Fruit fly (Drosophila melanogaster) whole organism, embryonic: ENCODE measurements around the gene GstZ1.
A peak's percentile ranks its signal among the peaks of the same experiment; 100 is the strongest.

ENCODE experiments used
- B-H1 ChIP-seq: fragments of 200-800 bp; sonication (Bioruptor generic); IDR thresholded peaks from 3 replicates; pipeline ENCODE4 v1.3.6; 2022; ENCODE audit warnings: missing biosample characterization, missing genetic modification characterization
- CG1024 ChIP-seq: fragments of 200-800 bp; sonication (Bioruptor generic); IDR thresholded peaks from 2 replicates; pipeline ENCODE4 v1.3.6; 2022; ENCODE audit warnings: missing biosample characterization, missing genetic modification characterization
- CG10654 ChIP-seq: fragments of 200-800 bp; sonication (Bioruptor generic); optimal IDR thresholded peaks from 2 replicates; lab custom pipeline; 2016; ENCODE audit warnings: missing biosample characterization, missing genetic modification characterization
- CG11247 ChIP-seq: fragments of 200-800 bp; sonication (Bioruptor generic); IDR thresholded peaks from 2 replicates; pipeline ENCODE4 v1.3.6; 2022; ENCODE audit warnings: missing biosample characterization, missing genetic modification characterization
- CG12236 ChIP-seq: fragments of 200-800 bp; sonication (Bioruptor generic); optimal IDR thresholded peaks from 2 replicates; lab custom pipeline; 2016; ENCODE audit warnings: missing biosample characterization, missing genetic modification characterization
- CG12769 ChIP-seq: fragments of 200-800 bp; sonication (Bioruptor generic); optimal IDR thresholded peaks from 2 replicates; lab custom pipeline; 2019; ENCODE audit warnings: missing biosample characterization, mild to moderate bottlenecking, missing genetic modification characterization, moderate library complexity
- CG15269 ChIP-seq: fragments of 200-800 bp; sonication (Bioruptor generic); optimal IDR thresholded peaks from 2 replicates; lab custom pipeline; 2018; ENCODE audit warnings: missing biosample characterization, mild to moderate bottlenecking, missing genetic modification characterization, moderate library complexity
- CG16815 ChIP-seq: fragments of 200-800 bp; sonication (Bioruptor generic); optimal IDR thresholded peaks from 3 replicates; lab custom pipeline; 2017; ENCODE audit warnings: missing biosample characterization, mild to moderate bottlenecking, missing genetic modification characterization
- CG16863 ChIP-seq: fragments of 200-800 bp; sonication (Bioruptor generic); optimal IDR thresholded peaks from 3 replicates; lab custom pipeline; 2016; ENCODE audit warnings: missing biosample characterization, missing genetic modification characterization
- CG18619 ChIP-seq: fragments of 200-800 bp; sonication (Bioruptor generic); optimal IDR thresholded peaks from 3 replicates; lab custom pipeline; 2017; ENCODE audit warnings: missing biosample characterization, mild to moderate bottlenecking, missing genetic modification characterization
- CG2875 ChIP-seq: fragments of 200-800 bp; sonication (Bioruptor generic); optimal IDR thresholded peaks from 2 replicates; lab custom pipeline; 2017; ENCODE audit warnings: missing biosample characterization, mild to moderate bottlenecking, missing genetic modification characterization, missing genetic modification reagents
- CG31365 ChIP-seq: fragments of 200-800 bp; sonication (Bioruptor generic); optimal IDR thresholded peaks from 2 replicates; lab custom pipeline; 2018; ENCODE audit warnings: missing biosample characterization, mild to moderate bottlenecking, missing genetic modification characterization
- CG31388 ChIP-seq: fragments of 200-800 bp; sonication (Bioruptor generic); optimal IDR thresholded peaks from 2 replicates; lab custom pipeline; 2016; ENCODE audit warnings: missing biosample characterization, missing genetic modification characterization
- CG3281 ChIP-seq: fragments of 200-800 bp; sonication (Bioruptor generic); optimal IDR thresholded peaks from 3 replicates; lab custom pipeline; 2017; ENCODE audit warnings: missing biosample characterization, mild to moderate bottlenecking, missing genetic modification characterization
- CG33213 ChIP-seq: fragments of 200-800 bp; sonication (Bioruptor generic); optimal IDR thresholded peaks from 3 replicates; lab custom pipeline; 2016; ENCODE audit warnings: missing biosample characterization, missing genetic modification characterization
- CG6272 ChIP-seq: fragments of 200-800 bp; sonication (Bioruptor generic); IDR thresholded peaks from 2 replicates; pipeline ENCODE4 v1.3.6; 2022; ENCODE audit warnings: missing biosample characterization, missing genetic modification characterization
- CG7271 ChIP-seq: fragments of 200-800 bp; sonication (Bioruptor generic); optimal IDR thresholded peaks from 2 replicates; lab custom pipeline; 2018; ENCODE audit warnings: missing biosample characterization, mild to moderate bottlenecking, missing genetic modification characterization, moderate library complexity
- CG8924 ChIP-seq: fragments of 200-800 bp; optimal IDR thresholded peaks from 3 replicates; lab custom pipeline; 2019; ENCODE audit warnings: missing biosample characterization, mild to moderate bottlenecking, missing genetic modification characterization, moderate library complexity
- CTCF ChIP-seq: fragments of 200-800 bp; sonication (Bioruptor generic); optimal IDR thresholded peaks from 2 replicates; lab custom pipeline; 2017; ENCODE audit warnings: missing biosample characterization, mild to moderate bottlenecking, missing genetic modification characterization, moderate library complexity
- Deaf1 ChIP-seq: fragments of 200-800 bp; optimal IDR thresholded peaks from 3 replicates; lab custom pipeline; 2019; ENCODE audit warnings: missing biosample characterization, mild to moderate bottlenecking, missing genetic modification characterization, moderate library complexity
- Ets65A ChIP-seq: fragments of 200-800 bp; sonication (Bioruptor generic); peaks from one replicate; lab custom pipeline; 2016; ENCODE audit warnings: missing biosample characterization, missing genetic modification characterization
- HLH54F ChIP-seq: fragments of 200-800 bp; sonication (Bioruptor generic); optimal IDR thresholded peaks from 3 replicates; lab custom pipeline; 2016; ENCODE audit warnings: missing biosample characterization, missing genetic modification characterization
- Hsf ChIP-seq: fragments of 200-800 bp; sonication (Bioruptor generic); optimal IDR thresholded peaks from 3 replicates; lab custom pipeline; 2016; ENCODE audit warnings: missing biosample characterization, missing genetic modification characterization
- MTF-1 ChIP-seq: fragments of 200-800 bp; sonication (Bioruptor generic); optimal IDR thresholded peaks from 2 replicates; lab custom pipeline; 2018; ENCODE audit warnings: missing biosample characterization, mild to moderate bottlenecking, missing genetic modification characterization, borderline replicate concordance
- Poxn ChIP-seq: fragments of 200-800 bp; sonication (Bioruptor generic); IDR thresholded peaks from 2 replicates; pipeline ENCODE4 v1.3.6; 2022; ENCODE audit warnings: missing biosample characterization, missing genetic modification characterization
- Sry-δ ChIP-seq: fragments of 200-800 bp; sonication (Bioruptor generic); optimal IDR thresholded peaks from 2 replicates; lab custom pipeline; 2016; ENCODE audit warnings: missing biosample characterization, missing genetic modification characterization
- TFAM ChIP-seq: fragments of 200-800 bp; sonication (Bioruptor generic); optimal IDR thresholded peaks from 2 replicates; lab custom pipeline; 2017; ENCODE audit warnings: missing biosample characterization, missing genetic modification characterization, inconsistent platforms
- Usf ChIP-seq: fragments of 200-800 bp; sonication (Bioruptor generic); optimal IDR thresholded peaks from 2 replicates; lab custom pipeline; 2017; ENCODE audit warnings: missing genotype, missing biosample characterization, missing genetic modification characterization
- YL-1 ChIP-seq: fragments of 200-800 bp; sonication (Bioruptor generic); optimal IDR thresholded peaks from 3 replicates; lab custom pipeline; 2017; ENCODE audit warnings: missing biosample characterization, mild to moderate bottlenecking, missing genetic modification characterization
- ase ChIP-seq: fragments of 200-800 bp; sonication (Bioruptor generic); IDR thresholded peaks from 3 replicates; pipeline ENCODE4 v1.3.6; 2022; ENCODE audit warnings: missing biosample characterization, missing genetic modification characterization
- bigmax ChIP-seq: fragments of 200-800 bp; sonication (Bioruptor generic); optimal IDR thresholded peaks from 2 replicates; lab custom pipeline; 2018; ENCODE audit warnings: missing biosample characterization, mild to moderate bottlenecking, missing genetic modification characterization
- bsh ChIP-seq, 2 experiments: fragments of 200-800 bp; sonication (Bioruptor generic); optimal IDR thresholded peaks; 2 replicates each; lab custom pipeline; 2017 to 2018; ENCODE audit warnings: mild to moderate bottlenecking in 2 of 2, missing biosample characterization in 2 of 2, missing genetic modification characterization in 2 of 2, moderate library complexity in 1 of 2
- cwo ChIP-seq: fragments of 200-800 bp; sonication (Bioruptor generic); optimal IDR thresholded peaks from 3 replicates; lab custom pipeline; 2017; ENCODE audit warnings: missing biosample characterization, missing genetic modification characterization, mild to moderate bottlenecking, moderate library complexity, missing genetic modification reagents
- da ChIP-seq: fragments of 200-800 bp; sonication (Bioruptor generic); optimal IDR thresholded peaks from 2 replicates; lab custom pipeline; 2016; ENCODE audit warnings: missing biosample characterization, missing genetic modification characterization
- dati ChIP-seq: fragments of 200-800 bp; sonication (Bioruptor generic); IDR thresholded peaks from 2 replicates; pipeline ENCODE4 v1.3.6; 2022; ENCODE audit warnings: missing biosample characterization, missing genetic modification characterization
- esg ChIP-seq: fragments of 200-800 bp; sonication (Bioruptor generic); conservative IDR thresholded peaks from 2 replicates; pipeline ENCODE4 v1.3.6; 2022; ENCODE audit warnings: missing biosample characterization, missing genetic modification characterization
- ewg ChIP-seq: fragments of 200-800 bp; sonication (Bioruptor generic); optimal IDR thresholded peaks from 3 replicates; lab custom pipeline; 2017; ENCODE audit warnings: mild to moderate bottlenecking, missing biosample characterization, missing genetic modification reagents, missing genetic modification characterization
- eyg ChIP-seq: fragments of 200-800 bp; sonication (Bioruptor generic); optimal IDR thresholded peaks from 3 replicates; lab custom pipeline; 2016; ENCODE audit warnings: missing biosample characterization, missing genetic modification characterization
- gem ChIP-seq: fragments of 200-800 bp; sonication (Bioruptor generic); optimal IDR thresholded peaks from 2 replicates; lab custom pipeline; 2019; ENCODE audit warnings: missing biosample characterization, mild to moderate bottlenecking, missing genetic modification characterization, moderate library complexity
- hb ChIP-seq: fragments of 200-800 bp; sonication (Bioruptor generic); IDR thresholded peaks from 3 replicates; pipeline ENCODE4 v1.3.6; 2022; ENCODE audit warnings: missing biosample characterization, missing genetic modification characterization; ENCODE audit not compliant: partially characterized antibody
- kay ChIP-seq: fragments of 200-800 bp; sonication (Bioruptor generic); optimal IDR thresholded peaks from 2 replicates; lab custom pipeline; 2016; ENCODE audit warnings: missing biosample characterization, missing genetic modification characterization
- mirr ChIP-seq: fragments of 200-800 bp; sonication (Bioruptor generic); optimal IDR thresholded peaks from 3 replicates; lab custom pipeline; 2018; ENCODE audit warnings: missing biosample characterization, mild to moderate bottlenecking, missing genetic modification characterization
- pb ChIP-seq: fragments of 200-800 bp; sonication (Bioruptor generic); optimal IDR thresholded peaks from 3 replicates; lab custom pipeline; 2016; ENCODE audit warnings: missing biosample characterization, missing genetic modification characterization
- row ChIP-seq: fragments of 200-800 bp; sonication (Bioruptor generic); IDR thresholded peaks from 3 replicates; pipeline ENCODE4 v1.3.6; 2022; ENCODE audit warnings: missing biosample characterization, missing genetic modification characterization
- sens-2 ChIP-seq: fragments of 200-800 bp; sonication (Bioruptor generic); IDR thresholded peaks from 2 replicates; pipeline ENCODE4 v1.3.6; 2022; ENCODE audit warnings: missing biosample characterization, missing genetic modification characterization
- slp2 ChIP-seq: fragments of 200-800 bp; sonication (Bioruptor generic); optimal IDR thresholded peaks from 2 replicates; lab custom pipeline; 2016; ENCODE audit warnings: missing biosample characterization, missing genetic modification characterization
- tgo ChIP-seq: fragments of 200-800 bp; sonication (Bioruptor generic); IDR thresholded peaks from 3 replicates; pipeline ENCODE4 v1.3.6; 2022; ENCODE audit warnings: missing biosample characterization, missing genetic modification characterization
- unc-4 ChIP-seq: fragments of 200-800 bp; sonication (Bioruptor generic); IDR thresholded peaks from 2 replicates; pipeline ENCODE4 v1.3.6; 2022; ENCODE audit warnings: missing biosample characterization, missing genetic modification characterization; ENCODE audit not compliant: partially characterized antibody
- vvl ChIP-seq: fragments of 200-800 bp; sonication (Bioruptor generic); IDR thresholded peaks from 2 replicates; pipeline ENCODE4 v1.3.6; 2022; ENCODE audit warnings: missing biosample characterization, missing genetic modification characterization
- yki ChIP-seq: fragments of >200 bp; optimal IDR thresholded peaks from 3 replicates; lab custom pipeline; 2018

Gene GstZ1

dm6 chr3R:9434543-9435407 lies 21.6 kb downstream of the GstZ1 start (continued):
- TF ChIP-seq Usf (GFP tag; lab: Kevin White, UChicago), result peak; percentile 49
- no peak for TF ChIP-seq TFAM
- TF ChIP-seq hb, result no peak
- TF ChIP-seq Sry-δ (GFP tag; lab: Kevin White, UChicago), result peak; percentile 47
- peak; percentile 66 for TF ChIP-seq Deaf1 (tag; lab: Kevin White, UChicago)
- peak; percentile 84 for TF ChIP-seq Hsf (GFP tag; lab: Kevin White, UChicago)
- TF ChIP-seq CG33213 (GFP tag; lab: Kevin White, UChicago), result peak; percentile 58
- TF ChIP-seq ewg (GFP tag; lab: Kevin White, UChicago), result peak; percentile 75
- peak in 1 of 2 experiments; percentile 89 for TF ChIP-seq bsh (GFP tag; optimal IDR thresholded peaks at IDR 0.05; lab: Kevin White, UChicago)
- peak; percentile 72 for TF ChIP-seq slp2
- TF ChIP-seq esg (GFP tag; lab: Robert Waterston, UW), result peak; percentile 83
- TF ChIP-seq CG7271 (tag; lab: Kevin White, UChicago), result peak; percentile 19
- no peak for TF ChIP-seq CG31365
- TF ChIP-seq HLH54F (GFP tag; lab: Kevin White, UChicago), result peak; percentile 59
- TF ChIP-seq pb (GFP tag; lab: Kevin White, UChicago), result peak; percentile 43
- peak; percentile 86 for TF ChIP-seq cwo (GFP tag; lab: Kevin White, UChicago)
- TF ChIP-seq CG3281, result peak; percentile 87
- peak; percentile 94 for TF ChIP-seq gem (tag; lab: Kevin White, UChicago)
- TF ChIP-seq Poxn (GFP tag; lab: Robert Waterston, UW), result peak; percentile 68
- peak; percentile 90 for TF ChIP-seq tgo (GFP tag; lab: Robert Waterston, UW)
- TF ChIP-seq unc-4 (GFP tag; lab: Robert Waterston, UW), result no peak
- peak; percentile 8 for TF ChIP-seq da
- peak; percentile 76 for TF ChIP-seq kay (GFP tag; lab: Kevin White, UChicago)
- peak; percentile 91 for TF ChIP-seq CG8924 (tag; lab: Kevin White, UChicago)
- TF ChIP-seq bigmax (GFP tag; lab: Kevin White, UChicago), result no peak
- TF ChIP-seq CG15269, result peak; percentile 92
- TF ChIP-seq CG31388 (GFP tag; lab: Kevin White, UChicago), result peak; percentile 44
- peak; percentile 95 for TF ChIP-seq vvl
- TF ChIP-seq CG6272 (GFP tag; lab: Robert Waterston, UW), result peak; percentile 65
- TF ChIP-seq CG16815 (GFP tag; lab: Kevin White, UChicago), result peak; percentile 52
- peak; percentile 71; the same call in 1 of the 2 replicates for TF ChIP-seq dati
- peak; percentile 40 for TF ChIP-seq CTCF
- TF ChIP-seq mirr (GFP tag; lab: Kevin White, UChicago), result peak; percentile 84
- peak; percentile 67 for TF ChIP-seq eyg (GFP tag; lab: Kevin White, UChicago)
- peak; percentile 79 for TF ChIP-seq CG18619
- TF ChIP-seq B-H1 (GFP tag; lab: Robert Waterston, UW), result peak; percentile 88; the same call in 2 of the 3 replicates
- TF ChIP-seq MTF-1 (GFP tag; lab: Kevin White, UChicago), result peak; percentile 38
- TF ChIP-seq sens-2, result peak; percentile 75
- TF ChIP-seq yki (lab: Kevin White, UChicago), result no peak
- TF ChIP-seq CG10654, result peak; percentile 77
- peak; percentile 56 for TF ChIP-seq CG12769 (tag; lab: Kevin White, UChicago)
- peak; percentile 56 for TF ChIP-seq CG2875 (GFP tag; lab: Kevin White, UChicago)
- TF ChIP-seq row, result peak; percentile 90
- TF ChIP-seq CG11247, result peak; percentile 68
- TF ChIP-seq CG1024, result peak; percentile 74
- peak; percentile 96 for TF ChIP-seq Ets65A (GFP tag; lab: Kevin White, UChicago)
- no peak for TF ChIP-seq YL-1 (GFP tag; lab: Kevin White, UChicago)
- peak; percentile 89 for TF ChIP-seq ase (GFP tag; lab: Robert Waterston, UW)
- TF ChIP-seq CG12236, result peak; percentile 68
- peak; percentile 82 for TF ChIP-seq CG16863
